Fruit fly (Drosophila melanogaster) whole organism, embryonic: ENCODE measurements around the gene Naa20A.

Experiments
- Aef1 ChIP-seq: fragments of 200-800 bp; sonication (Bioruptor generic); IDR thresholded peaks from 3 replicates; pipeline ENCODE4 v1.3.6; 2022; ENCODE audit warnings: missing biosample characterization, missing genetic modification characterization
- Bdp1 ChIP-seq: fragments of 200-800 bp; sonication (Bioruptor generic); optimal IDR thresholded peaks from 3 replicates; lab custom pipeline; 2016; ENCODE audit warnings: missing biosample characterization, missing genetic modification characterization
- Bteb2 ChIP-seq: fragments of 200-800 bp; sonication (Bioruptor generic); optimal IDR thresholded peaks from 2 replicates; lab custom pipeline; 2016; ENCODE audit warnings: missing biosample characterization, missing genetic modification characterization
- CG10209 ChIP-seq: fragments of 200-800 bp; sonication (Bioruptor generic); optimal IDR thresholded peaks from 3 replicates; lab custom pipeline; 2017; ENCODE audit warnings: missing biosample characterization, mild to moderate bottlenecking, missing genetic modification characterization, missing genetic modification reagents
- CG10321 ChIP-seq: fragments of 200-800 bp; sonication (Bioruptor generic); IDR thresholded peaks from 2 replicates; pipeline ENCODE4 v1.3.6; 2022; ENCODE audit warnings: missing biosample characterization, missing genetic modification characterization
- CG10366 ChIP-seq: fragments of 200-800 bp; sonication (Bioruptor generic); IDR thresholded peaks from 2 replicates; pipeline ENCODE4 v1.3.6; 2022; ENCODE audit warnings: missing biosample characterization, missing genetic modification characterization
- CG10565 ChIP-seq: fragments of 200-800 bp; sonication (Bioruptor generic); optimal IDR thresholded peaks from 3 replicates; lab custom pipeline; 2016; ENCODE audit warnings: missing biosample characterization, mild to moderate bottlenecking, missing genetic modification characterization
- CG11696 ChIP-seq: fragments of 200-800 bp; sonication (Bioruptor generic); IDR thresholded peaks from 2 replicates; pipeline ENCODE4 v1.3.6; 2022; ENCODE audit warnings: missing biosample characterization, missing genetic modification characterization
- CG12299 ChIP-seq: fragments of 200-800 bp; sonication (Bioruptor generic); optimal IDR thresholded peaks from 2 replicates; lab custom pipeline; 2018; ENCODE audit warnings: missing biosample characterization, mild to moderate bottlenecking, missing genetic modification characterization
- CG18011 ChIP-seq: fragments of 200-800 bp; sonication (Bioruptor generic); optimal IDR thresholded peaks from 2 replicates; lab custom pipeline; 2017; ENCODE audit warnings: missing biosample characterization, missing genetic modification characterization, mild to moderate bottlenecking, moderate library complexity, missing genotype
- CG34224 ChIP-seq: fragments of 200-800 bp; sonication (Bioruptor generic); IDR thresholded peaks from 3 replicates; pipeline ENCODE4 v1.3.6; 2022; ENCODE audit warnings: missing biosample characterization, missing genetic modification characterization; ENCODE audit not compliant: partially characterized antibody
- CG5180 ChIP-seq: fragments of 200-800 bp; sonication (Bioruptor generic); optimal IDR thresholded peaks from 3 replicates; lab custom pipeline; 2017; ENCODE audit warnings: missing biosample characterization, missing genetic modification characterization, mild to moderate bottlenecking, moderate library complexity, missing genetic modification reagents
- CG5245 ChIP-seq: fragments of 200-800 bp; sonication (Bioruptor generic); optimal IDR thresholded peaks from 3 replicates; lab custom pipeline; 2016; ENCODE audit warnings: missing biosample characterization, missing genetic modification characterization
- CG6683 ChIP-seq: fragments of 200-800 bp; sonication (Bioruptor generic); optimal IDR thresholded peaks from 2 replicates; lab custom pipeline; 2017; ENCODE audit warnings: missing biosample characterization, mild to moderate bottlenecking, missing genetic modification characterization, missing genetic modification reagents
- CG7372 ChIP-seq: fragments of 200-800 bp; sonication (Bioruptor generic); IDR thresholded peaks from 2 replicates; pipeline ENCODE4 v1.3.6; 2022; ENCODE audit warnings: missing biosample characterization, missing genetic modification characterization
- CG8089 ChIP-seq: fragments of 200-800 bp; sonication (Bioruptor generic); optimal IDR thresholded peaks from 3 replicates; lab custom pipeline; 2016; ENCODE audit warnings: missing biosample characterization, missing genetic modification characterization
- CG9215 ChIP-seq: fragments of 200-800 bp; sonication (Bioruptor generic); IDR thresholded peaks from 2 replicates; pipeline ENCODE4 v1.3.6; 2022; ENCODE audit warnings: missing biosample characterization, missing genetic modification characterization
- CTCF ChIP-seq: fragments of 200-800 bp; sonication (Bioruptor generic); optimal IDR thresholded peaks from 2 replicates; lab custom pipeline; 2017; ENCODE audit warnings: missing biosample characterization, mild to moderate bottlenecking, missing genetic modification characterization, moderate library complexity
- D19A ChIP-seq: fragments of 200-800 bp; optimal IDR thresholded peaks from 3 replicates; lab custom pipeline; 2019; ENCODE audit warnings: missing biosample characterization, mild to moderate bottlenecking, missing genetic modification characterization, moderate library complexity
- Dbx ChIP-seq: fragments of 200-800 bp; sonication (Bioruptor generic); IDR thresholded peaks from 3 replicates; pipeline ENCODE4 v1.3.6; 2022; ENCODE audit warnings: missing biosample characterization, missing genetic modification characterization
- Deaf1 ChIP-seq: fragments of 200-800 bp; optimal IDR thresholded peaks from 3 replicates; lab custom pipeline; 2019; ENCODE audit warnings: missing biosample characterization, mild to moderate bottlenecking, missing genetic modification characterization, moderate library complexity
- Fer2 ChIP-seq: fragments of 200-800 bp; sonication (Bioruptor generic); optimal IDR thresholded peaks from 2 replicates; lab custom pipeline; 2018; ENCODE audit warnings: missing biosample characterization, mild to moderate bottlenecking, missing genetic modification characterization, moderate library complexity
- HHEX ChIP-seq: fragments of 200-800 bp; sonication (Bioruptor generic); optimal IDR thresholded peaks from 3 replicates; lab custom pipeline; 2017; ENCODE audit warnings: missing biosample characterization, mild to moderate bottlenecking, missing genetic modification characterization, missing genetic modification reagents
- Lpt ChIP-seq: fragments of >200 bp; optimal IDR thresholded peaks from 2 replicates; lab custom pipeline; 2018; ENCODE audit warnings: missing biosample characterization, missing genetic modification characterization
- MESR4 ChIP-seq: fragments of 200-800 bp; sonication (Bioruptor generic); optimal IDR thresholded peaks from 2 replicates; lab custom pipeline; 2018; ENCODE audit warnings: missing biosample characterization, mild to moderate bottlenecking, missing genetic modification characterization, moderate library complexity
- Med ChIP-seq: fragments of 200-800 bp; sonication (Bioruptor generic); peaks from one replicate; lab custom pipeline; 2016; ENCODE audit warnings: missing biosample characterization, missing genetic modification characterization, mild to moderate bottlenecking, inconsistent platforms, moderate library complexity
- Meics ChIP-seq: fragments of 200-800 bp; sonication (Bioruptor generic); optimal IDR thresholded peaks from 2 replicates; lab custom pipeline; 2017; ENCODE audit warnings: missing biosample characterization, mild to moderate bottlenecking, missing genetic modification characterization
- NC2α ChIP-seq: fragments of 200-800 bp; sonication (Bioruptor generic); optimal IDR thresholded peaks from 2 replicates; lab custom pipeline; 2016; ENCODE audit warnings: missing biosample characterization, missing genetic modification characterization
- NfI ChIP-seq: fragments of 200-800 bp; sonication (Bioruptor generic); optimal IDR thresholded peaks from 3 replicates; lab custom pipeline; 2018; ENCODE audit warnings: missing biosample characterization, mild to moderate bottlenecking, missing genetic modification characterization, moderate library complexity
- Poxn ChIP-seq: fragments of 200-800 bp; sonication (Bioruptor generic); IDR thresholded peaks from 2 replicates; pipeline ENCODE4 v1.3.6; 2022; ENCODE audit warnings: missing biosample characterization, missing genetic modification characterization
- Spps ChIP-seq: fragments of 200-800 bp; sonication (Bioruptor generic); optimal IDR thresholded peaks from 2 replicates; lab custom pipeline; 2018; ENCODE audit warnings: missing biosample characterization, mild to moderate bottlenecking, missing genetic modification characterization
- Stat92E ChIP-seq, 3 experiments: fragments of >200 bp in 2 of 3; fragments of 200-800 bp in 1 of 3; sonication (Bioruptor generic) in 1 of 3; optimal IDR thresholded peaks; 2 replicates each; lab custom pipeline; 2017 to 2019; ENCODE audit warnings: missing biosample characterization in 3 of 3, missing genetic modification characterization in 3 of 3, mild to moderate bottlenecking in 1 of 3, moderate library complexity in 1 of 3
- bsh ChIP-seq, 2 experiments: fragments of 200-800 bp; sonication (Bioruptor generic); optimal IDR thresholded peaks; 2 replicates each; lab custom pipeline; 2017 to 2018; ENCODE audit warnings: mild to moderate bottlenecking in 2 of 2, missing biosample characterization in 2 of 2, missing genetic modification characterization in 2 of 2, moderate library complexity in 1 of 2
- btn ChIP-seq: fragments of 200-800 bp; sonication (Bioruptor generic); optimal IDR thresholded peaks from 2 replicates; lab custom pipeline; 2016; ENCODE audit warnings: missing biosample characterization, missing genetic modification characterization
- cas ChIP-seq: fragments of 200-800 bp; sonication (Bioruptor generic); IDR thresholded peaks from 2 replicates; pipeline ENCODE4 v1.3.6; 2022; ENCODE audit warnings: missing biosample characterization, missing genetic modification characterization
- chn ChIP-seq: fragments of 200-800 bp; sonication (Bioruptor generic); optimal IDR thresholded peaks from 2 replicates; lab custom pipeline; 2016; ENCODE audit warnings: missing biosample characterization, missing genetic modification characterization
- croc ChIP-seq: fragments of 200-800 bp; sonication (Bioruptor generic); conservative IDR thresholded peaks from 3 replicates; pipeline ENCODE4 v1.3.6; 2022; ENCODE audit warnings: missing biosample characterization, missing genetic modification characterization
- crp ChIP-seq, 2 experiments: fragments of 200-800 bp; sonication (Bioruptor generic); optimal IDR thresholded peaks; 2 replicates in 1 of 2; 3 replicates in 1 of 2; lab custom pipeline; 2017; ENCODE audit warnings: missing biosample characterization in 2 of 2, missing genetic modification characterization in 2 of 2, mild to moderate bottlenecking in 1 of 2, moderate library complexity in 1 of 2
- dati ChIP-seq: fragments of 200-800 bp; sonication (Bioruptor generic); IDR thresholded peaks from 2 replicates; pipeline ENCODE4 v1.3.6; 2022; ENCODE audit warnings: missing biosample characterization, missing genetic modification characterization
- ems ChIP-seq: fragments of 200-800 bp; sonication (Bioruptor generic); optimal IDR thresholded peaks from 3 replicates; lab custom pipeline; 2016; ENCODE audit warnings: missing biosample characterization, missing genetic modification characterization
- ewg ChIP-seq: fragments of 200-800 bp; sonication (Bioruptor generic); optimal IDR thresholded peaks from 3 replicates; lab custom pipeline; 2017; ENCODE audit warnings: mild to moderate bottlenecking, missing biosample characterization, missing genetic modification reagents, missing genetic modification characterization
- jigr1 ChIP-seq: fragments of 200-800 bp; sonication (Bioruptor generic); IDR thresholded peaks from 3 replicates; pipeline ENCODE4 v1.3.6; 2022; ENCODE audit warnings: missing biosample characterization, missing genetic modification characterization
- lov ChIP-seq, 2 experiments: fragments of 200-800 bp in 1 of 2; fragments of >200 bp in 1 of 2; sonication (Bioruptor generic) in 1 of 2; IDR thresholded peaks in 1 of 2; optimal IDR thresholded peaks in 1 of 2; 2 replicates in 1 of 2; 3 replicates in 1 of 2; pipeline versions ENCODE4 v1.3.6 to Lab custom; 2017 to 2022; ENCODE audit warnings: missing biosample characterization in 1 of 2, missing genetic modification characterization in 1 of 2
- luna ChIP-seq: fragments of 200-800 bp; sonication (Bioruptor generic); optimal IDR thresholded peaks from 2 replicates; lab custom pipeline; 2016; ENCODE audit warnings: missing biosample characterization, missing genetic modification characterization
- odd ChIP-seq: fragments of 200-800 bp; sonication (Bioruptor generic); optimal IDR thresholded peaks from 2 replicates; lab custom pipeline; 2017; ENCODE audit warnings: missing biosample characterization, mild to moderate bottlenecking, missing genetic modification characterization
- prd ChIP-seq, 3 experiments: fragments of >200 bp in 2 of 3; fragments of 200-800 bp in 1 of 3; sonication (Bioruptor generic) in 1 of 3; optimal IDR thresholded peaks in 2 of 3; IDR thresholded peaks in 1 of 3; 2 replicates in 2 of 3; 3 replicates in 1 of 3; pipeline versions ENCODE4 v1.3.6 to Lab custom; 2017 to 2022; ENCODE audit warnings: missing biosample characterization in 1 of 3, missing genetic modification characterization in 1 of 3
- row ChIP-seq: fragments of 200-800 bp; sonication (Bioruptor generic); IDR thresholded peaks from 3 replicates; pipeline ENCODE4 v1.3.6; 2022; ENCODE audit warnings: missing biosample characterization, missing genetic modification characterization
- schlank ChIP-seq: fragments of 200-800 bp; sonication (Bioruptor generic); optimal IDR thresholded peaks from 2 replicates; lab custom pipeline; 2018; ENCODE audit warnings: missing biosample characterization, mild to moderate bottlenecking, missing genetic modification characterization
- toy ChIP-seq: fragments of 200-800 bp; sonication (Bioruptor generic); IDR thresholded peaks from 2 replicates; pipeline ENCODE4 v1.3.6; 2022; ENCODE audit warnings: missing biosample characterization, missing genetic modification characterization
- zfh1 ChIP-seq: fragments of 200-800 bp; sonication (Bioruptor generic); IDR thresholded peaks from 3 replicates; pipeline ENCODE4 v1.3.6; 2022; ENCODE audit warnings: missing biosample characterization, missing genetic modification characterization

Gene Naa20A

DNA sequence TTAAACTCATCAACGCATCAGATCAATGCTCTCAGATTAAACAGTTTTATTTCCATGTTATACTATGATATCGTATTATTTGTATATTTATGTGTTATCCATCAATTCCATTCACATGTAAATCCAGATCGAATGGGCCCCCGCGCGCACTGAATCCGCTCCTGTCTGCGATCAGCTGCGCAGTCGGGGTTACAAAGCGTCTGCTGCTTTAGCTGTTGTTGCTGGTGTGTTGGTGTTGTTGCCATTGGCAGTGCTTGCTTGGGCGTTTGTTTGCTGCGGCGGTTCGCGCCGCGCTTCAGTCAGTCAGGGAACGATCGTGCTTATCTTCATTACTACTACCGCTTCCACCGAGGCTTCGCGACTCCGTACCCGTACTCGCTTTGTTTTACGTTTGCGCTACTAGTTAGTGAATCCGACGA lies 44.1 kb upstream of the Naa20A start, which contains the start of gene Zw (continued):
- peak; percentile 23 for TF ChIP-seq CG5180
- TF ChIP-seq prd (optimal IDR thresholded peaks at IDR 0.05; lab: Kevin White, UChicago), result no peak
- peak; percentile 82 for TF ChIP-seq prd (GFP tag; IDR thresholded peaks at IDR 0.05; lab: Robert Waterston, UW)
- no peak for TF ChIP-seq luna (GFP tag; lab: Kevin White, UChicago)
- peak; percentile 25 for TF ChIP-seq Meics (GFP tag; lab: Kevin White, UChicago)
- TF ChIP-seq lov (optimal IDR thresholded peaks at IDR 0.05; lab: Kevin White, UChicago), result no peak
- no peak for TF ChIP-seq lov (GFP tag; IDR thresholded peaks at IDR 0.05; lab: Robert Waterston, UW)
- TF ChIP-seq CG6683 (GFP tag; lab: Kevin White, UChicago), result no peak
- peak; percentile 26; the same call in 1 of the 3 replicates for TF ChIP-seq CG34224 (GFP tag; lab: Robert Waterston, UW)
- TF ChIP-seq toy (GFP tag; lab: Robert Waterston, UW), result no peak
- TF ChIP-seq CG10209 (GFP tag; lab: Kevin White, UChicago), result no peak
- TF ChIP-seq cas (GFP tag; lab: Robert Waterston, UW), result no peak
- TF ChIP-seq Stat92E (GFP tag; optimal IDR thresholded peaks at IDR 0.05; lab: Kevin White, UChicago), result no peak
- TF ChIP-seq Dbx (GFP tag; lab: Robert Waterston, UW), result peak; percentile 58; the same call in 2 of the 3 replicates
- no peak for TF ChIP-seq ems (GFP tag; lab: Kevin White, UChicago)
- TF ChIP-seq CG18011, result no peak
- TF ChIP-seq Med (GFP tag; lab: Kevin White, UChicago), result peak; percentile 88
- no peak for TF ChIP-seq NC2α (GFP tag; lab: Kevin White, UChicago)
- TF ChIP-seq CG10366, result peak; percentile 52
- TF ChIP-seq crp (GFP tag; optimal IDR thresholded peaks at IDR 0.05; lab: Kevin White, UChicago), result peak in 1 of 2 experiments; percentile 70
- TF ChIP-seq ewg, result no peak
- no peak for TF ChIP-seq CG10321 (GFP tag; lab: Robert Waterston, UW)
- no peak for TF ChIP-seq MESR4 (GFP tag; lab: Kevin White, UChicago)
- TF ChIP-seq odd, result no peak
- peak; percentile 51 for TF ChIP-seq chn
- peak; percentile 46 for TF ChIP-seq D19A (tag; lab: Kevin White, UChicago)
- peak; percentile 10 for TF ChIP-seq CG8089 (GFP tag; lab: Kevin White, UChicago)
- TF ChIP-seq Fer2, result peak; percentile 0
- TF ChIP-seq schlank (tag; lab: Kevin White, UChicago), result peak; percentile 0
- TF ChIP-seq dati, result no peak
- TF ChIP-seq croc (GFP tag; lab: Robert Waterston, UW), result peak; percentile 28; the same call in 1 of the 3 replicates
- no peak for TF ChIP-seq Bteb2 (GFP tag; lab: Kevin White, UChicago)
- peak; percentile 72 for TF ChIP-seq Aef1
- no peak for TF ChIP-seq Bdp1 (GFP tag; lab: Kevin White, UChicago)
- no peak for TF ChIP-seq Poxn (GFP tag; lab: Robert Waterston, UW)
- TF ChIP-seq bsh (GFP tag; optimal IDR thresholded peaks at IDR 0.05; lab: Kevin White, UChicago), result peak in 1 of 2 experiments; percentile 34
- TF ChIP-seq CG11696 (GFP tag; lab: Robert Waterston, UW), result no peak
- no peak for TF ChIP-seq CTCF (GFP tag; lab: Kevin White, UChicago)
- TF ChIP-seq HHEX, result peak; percentile 19
- no peak; the same call in 2 of the 3 replicates for TF ChIP-seq jigr1 (GFP tag; lab: Robert Waterston, UW)
- TF ChIP-seq Lpt (GFP tag; lab: Kevin White, UChicago), result no peak
- TF ChIP-seq Deaf1 (tag; lab: Kevin White, UChicago), result peak; percentile 65
- 0 out of 2 replicates have a peak, but pooled peaks have one; percentile 34 for TF ChIP-seq CG7372 (GFP tag; lab: Robert Waterston, UW)
- no peak for TF ChIP-seq Spps
- no peak for TF ChIP-seq btn (GFP tag; lab: Kevin White, UChicago)
- TF ChIP-seq row (GFP tag; lab: Robert Waterston, UW), result peak; percentile 94
- TF ChIP-seq CG5245, result peak; percentile 19
- peak; percentile 52 for TF ChIP-seq NfI
- peak; percentile 61 for TF ChIP-seq CG9215 (GFP tag; lab: Robert Waterston, UW)
- peak; percentile 62; the same call in 2 of the 3 replicates for TF ChIP-seq zfh1 (GFP tag; lab: Robert Waterston, UW)
- TF ChIP-seq CG10565 (GFP tag; lab: Kevin White, UChicago), result no peak
- TF ChIP-seq CG12299 (tag; lab: Kevin White, UChicago), result no peak
